Worm (Caenorhabditis elegans) whole organism, early embryonic: ENCODE data around the gene F35E8.6.

Source experiments
- B0310.2 ChIP-seq: sonication (generic microtip); optimal IDR thresholded peaks from 2 replicates; lab custom pipeline; 2016; ENCODE audit warnings: mild to moderate bottlenecking, missing genetic modification characterization, missing compliant biosample characterization
- F13C5.2 ChIP-seq: sonication (generic microtip); optimal IDR thresholded peaks from 2 replicates; lab custom pipeline; 2017; ENCODE audit warnings: mild to moderate bottlenecking, missing genetic modification characterization, inconsistent platforms, missing compliant biosample characterization
- aly-1 ChIP-seq: sonication (generic microtip); optimal IDR thresholded peaks from 2 replicates; lab custom pipeline; 2016; ENCODE audit warnings: missing genetic modification characterization, missing compliant biosample characterization
- ama-1 ChIP-seq: fragments of 150-350 bp; optimal IDR thresholded peaks from 2 replicates; lab custom pipeline; 2014
- ceh-13 ChIP-seq: fragments of 200-800 bp; sonication (Bioruptor generic); optimal IDR thresholded peaks from 2 replicates; lab custom pipeline; 2018; ENCODE audit warnings: mild to moderate bottlenecking, missing genetic modification characterization, missing compliant biosample characterization
- ceh-36 ChIP-seq: sonication (generic microtip); optimal IDR thresholded peaks from 2 replicates; lab custom pipeline; 2016; ENCODE audit warnings: missing genetic modification characterization, inconsistent platforms, missing compliant biosample characterization
- ets-7 ChIP-seq: sonication (generic microtip); optimal IDR thresholded peaks from 2 replicates; lab custom pipeline; 2016; ENCODE audit warnings: missing genotype, missing genetic modification characterization, missing compliant biosample characterization
- flt-1 ChIP-seq: fragments of 200-800 bp; sonication (Bioruptor generic); IDR thresholded peaks from 2 replicates; pipeline ENCODE4 v1.3.6; 2022; ENCODE audit warnings: missing genetic modification characterization, missing compliant biosample characterization
- hmbx-1 ChIP-seq: sonication (generic microtip); optimal IDR thresholded peaks from 2 replicates; lab custom pipeline; 2016; ENCODE audit warnings: mild to moderate bottlenecking, missing genetic modification characterization, missing compliant biosample characterization
- hmg-4 ChIP-seq: fragments of 200-800 bp; sonication (Bioruptor generic); optimal IDR thresholded peaks from 2 replicates; lab custom pipeline; 2018; ENCODE audit warnings: mild to moderate bottlenecking, missing genetic modification characterization, missing compliant biosample characterization
- hnd-1 ChIP-seq: sonication (generic microtip); optimal IDR thresholded peaks from 2 replicates; lab custom pipeline; 2016; ENCODE audit warnings: missing genetic modification characterization, missing compliant biosample characterization
- pes-1 ChIP-seq: fragments of 200-800 bp; sonication (Bioruptor generic); IDR thresholded peaks from 2 replicates; pipeline ENCODE4 v1.3.6; 2022; ENCODE audit warnings: missing genetic modification reagents, missing genetic modification characterization, missing compliant biosample characterization
- scrt-1 ChIP-seq: fragments of 200-800 bp; sonication (Bioruptor generic); IDR thresholded peaks from 2 replicates; pipeline ENCODE4 v1.3.6; 2022; ENCODE audit warnings: missing genetic modification characterization, missing compliant biosample characterization
- sea-1 ChIP-seq: fragments of 200-800 bp; sonication (Bioruptor generic); conservative IDR thresholded peaks from 2 replicates; pipeline ENCODE4 v1.3.6; 2022; ENCODE audit warnings: missing genetic modification characterization, missing compliant biosample characterization
- tbx-11 ChIP-seq: fragments of 200-800 bp; sonication (Bioruptor generic); IDR thresholded peaks from 2 replicates; pipeline ENCODE4 v1.3.6; 2022; ENCODE audit warnings: missing genetic modification characterization, missing compliant biosample characterization
- tbx-37 ChIP-seq: fragments of 200-800 bp; sonication (Bioruptor generic); conservative IDR thresholded peaks from 2 replicates; pipeline ENCODE4 v1.3.6; 2022; ENCODE audit warnings: missing genetic modification reagents, missing genetic modification characterization, missing compliant biosample characterization
- tra-4 ChIP-seq: sonication (generic microtip); optimal IDR thresholded peaks from 2 replicates; lab custom pipeline; 2017; ENCODE audit warnings: missing genetic modification characterization, missing compliant biosample characterization

The F35E8.6 gene

DNA sequence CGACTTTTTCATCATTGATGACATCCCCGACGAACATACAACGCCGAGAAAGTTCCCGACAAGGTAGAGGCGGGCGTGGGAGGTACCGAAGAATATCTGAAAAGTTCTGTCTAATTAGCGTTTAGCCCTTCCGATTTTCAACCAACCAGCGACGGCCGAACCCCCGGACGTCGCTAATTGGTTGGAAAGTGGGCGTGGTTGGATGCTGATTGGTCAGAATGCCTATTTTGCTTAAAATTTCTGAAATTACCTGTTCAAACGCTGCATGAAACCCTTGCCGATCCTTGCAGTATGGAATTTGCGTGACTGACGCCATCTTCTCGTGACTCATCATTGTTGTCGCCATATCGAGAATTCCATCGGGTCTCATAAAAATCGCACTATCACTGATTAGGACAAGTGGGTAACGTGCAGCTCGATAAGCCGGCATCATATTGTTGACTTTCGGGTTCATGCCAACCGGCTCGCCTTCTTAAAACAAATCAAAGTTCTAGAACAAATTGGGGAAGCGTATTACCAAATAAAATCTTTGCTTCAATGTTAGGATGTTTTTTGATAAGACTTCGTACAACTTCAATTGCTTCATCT is 24.1 kb upstream of the F35E8.6 start:
- no peak for TF ChIP-seq pes-1 (GFP tag; lab: Robert Waterston, UW)
- no peak for TF ChIP-seq hmg-4 (GFP tag; lab: Kevin White, UChicago)
- TF ChIP-seq aly-1 (tag; lab: Kevin White, UChicago) = no peak

ce11 chrV:15888751-15889150 is 23.2 kb upstream of the F35E8.6 start, which contains the start of gene cgt-1:
cgt-1 (minus strand) TSS chrV:15888851.
- TF ChIP-seq sea-1 (GFP tag; lab: Robert Waterston, UW) (no peak), hmbx-1 (no peak), pes-1 (GFP tag; lab: Robert Waterston, UW) (no peak), B0310.2 (tag; lab: Kevin White, UChicago) (no peak), ceh-36 (tag; lab: Kevin White, UChicago) (no peak), hmg-4 (GFP tag; lab: Kevin White, UChicago) (no peak), scrt-1 (no peak), flt-1 (no peak), tra-4 (tag; lab: Kevin White, UChicago) (no peak), aly-1 (tag; lab: Kevin White, UChicago) (no peak), tbx-11 (GFP tag; lab: Robert Waterston, UW) (no peak), F13C5.2 (tag; lab: Kevin White, UChicago) (no peak), ets-7 (tag; lab: Kevin White, UChicago) (no peak), tbx-37 (GFP tag; lab: Robert Waterston, UW) (no peak)

DNA sequence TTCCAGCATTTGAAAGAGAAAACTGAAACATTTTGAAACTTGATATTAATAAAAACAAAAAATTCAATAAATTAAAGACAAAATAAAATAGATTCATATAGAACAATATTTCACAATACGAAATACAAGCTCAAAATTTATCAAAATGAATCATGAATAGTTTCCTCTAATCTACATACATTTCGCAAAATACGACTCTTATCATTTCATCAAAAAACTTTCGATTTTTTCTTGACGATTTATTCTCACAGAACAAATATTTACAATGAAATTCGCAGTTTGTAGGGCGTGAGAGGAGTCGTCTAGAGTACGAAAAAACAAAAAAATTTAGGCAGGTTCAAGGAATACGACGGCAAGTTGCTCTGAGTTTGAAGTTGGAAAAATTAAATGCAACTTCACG is 21.8 kb upstream of the F35E8.6 start:
- TF ChIP-seq tbx-11 (GFP tag; lab: Robert Waterston, UW) = no peak
- no peak for TF ChIP-seq ceh-36 (tag; lab: Kevin White, UChicago)
- no peak for TF ChIP-seq ceh-13 (GFP tag; lab: Kevin White, UChicago)
- TF ChIP-seq flt-1 = no peak
- no peak for TF ChIP-seq aly-1 (tag; lab: Kevin White, UChicago)
- no peak for TF ChIP-seq tra-4 (tag; lab: Kevin White, UChicago)
- TF ChIP-seq hmg-4 (GFP tag; lab: Kevin White, UChicago) = no peak
- TF ChIP-seq ama-1 (lab: Kevin White, UChicago) = no peak
- TF ChIP-seq sea-1 (GFP tag; lab: Robert Waterston, UW) = no peak
- TF ChIP-seq hnd-1 (tag; lab: Kevin White, UChicago) = no peak
- TF ChIP-seq pes-1 (GFP tag; lab: Robert Waterston, UW) = no peak
- TF ChIP-seq hmbx-1 = no peak
- no peak for TF ChIP-seq F13C5.2 (tag; lab: Kevin White, UChicago)
- no peak for TF ChIP-seq tbx-37 (GFP tag; lab: Robert Waterston, UW)
- TF ChIP-seq ets-7 (tag; lab: Kevin White, UChicago) = no peak
- no peak for TF ChIP-seq scrt-1
- no peak for TF ChIP-seq B0310.2 (tag; lab: Kevin White, UChicago)

ce11 chrV:15891279-15891678 is 20.7 kb upstream of the F35E8.6 start:
- TF ChIP-seq hmbx-1 (no peak), hmg-4 (GFP tag; lab: Kevin White, UChicago) (no peak), ama-1 (lab: Kevin White, UChicago) (no peak), flt-1 (no peak), pes-1 (GFP tag; lab: Robert Waterston, UW) (no peak), ets-7 (tag; lab: Kevin White, UChicago) (no peak)

- TF ChIP-seq aly-1 (tag; lab: Kevin White, UChicago) (no peak), tbx-37 (GFP tag; lab: Robert Waterston, UW) (no peak), F13C5.2 (tag; lab: Kevin White, UChicago) (no peak), B0310.2 (tag; lab: Kevin White, UChicago) (no peak), hnd-1 (tag; lab: Kevin White, UChicago) (no peak), tbx-11 (GFP tag; lab: Robert Waterston, UW) (no peak), ama-1 (lab: Kevin White, UChicago) (no peak)
Measured at ce11 chrV:15891761-15892160, 20.2 kb upstream of the F35E8.6 start, which contains the start of gene T06C12.12. T06C12.12 (plus strand) TSS chrV:15892061.

DNA sequence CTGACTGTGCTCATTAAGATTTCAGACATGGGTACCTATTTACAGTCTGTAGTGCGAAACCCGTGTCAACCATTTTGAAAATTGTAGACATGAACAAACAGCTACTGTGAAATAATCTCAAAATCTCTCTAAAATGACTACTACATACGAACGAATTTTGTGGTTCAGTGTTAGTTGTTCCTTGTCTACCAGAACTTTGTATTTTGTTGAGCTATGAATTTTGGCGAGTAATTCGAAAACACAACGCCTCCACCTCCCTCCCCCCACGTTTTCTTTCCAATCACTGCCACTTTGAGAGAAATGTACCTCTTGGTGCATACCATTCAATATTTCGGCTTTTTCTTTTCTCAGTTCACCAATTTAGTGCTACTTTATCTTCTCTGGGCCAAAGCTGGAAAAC is 19.3 kb upstream of the F35E8.6 start, which contains the start of gene T06C12.11:
TSS of gene T06C12.11 (plus strand) at position 301 of the 400 bp plus-strand sequence.
- no peak for TF ChIP-seq sea-1 (GFP tag; lab: Robert Waterston, UW)
- TF ChIP-seq scrt-1 = no peak
- no peak for TF ChIP-seq tbx-37 (GFP tag; lab: Robert Waterston, UW)
- TF ChIP-seq hnd-1 (tag; lab: Kevin White, UChicago) = no peak
- no peak for TF ChIP-seq hmg-4 (GFP tag; lab: Kevin White, UChicago)
- no peak for TF ChIP-seq ets-7 (tag; lab: Kevin White, UChicago)

DNA sequence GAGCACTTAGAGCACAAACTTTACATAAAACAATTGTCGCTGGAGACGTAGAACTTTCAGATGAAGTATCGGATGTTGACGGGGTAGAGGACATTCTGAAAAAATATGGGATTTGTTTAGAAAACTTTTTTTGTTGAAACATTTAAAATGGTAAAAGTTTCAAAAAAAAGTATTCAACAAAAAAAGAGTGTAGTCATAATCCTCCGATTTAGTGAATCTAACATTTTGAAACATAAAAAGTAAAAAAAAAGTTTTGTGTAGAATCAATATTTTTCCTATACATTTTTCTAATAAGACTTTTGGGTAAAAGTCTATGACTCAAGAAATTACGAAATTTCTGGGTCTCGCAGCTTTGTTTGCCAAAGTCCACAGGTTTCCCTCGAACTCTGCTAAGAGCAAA is 15.3 kb upstream of the F35E8.6 start, which contains the start of gene nhr-213:
TSS of gene nhr-213 (minus strand) at position 101 of the 400 bp plus-strand sequence.
- no peak for TF ChIP-seq pes-1 (GFP tag; lab: Robert Waterston, UW)
- TF ChIP-seq hnd-1 (tag; lab: Kevin White, UChicago) = no peak
- TF ChIP-seq ama-1 (lab: Kevin White, UChicago) = no peak
- no peak for TF ChIP-seq F13C5.2 (tag; lab: Kevin White, UChicago)
- TF ChIP-seq scrt-1 = no peak
- TF ChIP-seq tbx-37 (GFP tag; lab: Robert Waterston, UW) = no peak
- TF ChIP-seq flt-1 = no peak

DNA sequence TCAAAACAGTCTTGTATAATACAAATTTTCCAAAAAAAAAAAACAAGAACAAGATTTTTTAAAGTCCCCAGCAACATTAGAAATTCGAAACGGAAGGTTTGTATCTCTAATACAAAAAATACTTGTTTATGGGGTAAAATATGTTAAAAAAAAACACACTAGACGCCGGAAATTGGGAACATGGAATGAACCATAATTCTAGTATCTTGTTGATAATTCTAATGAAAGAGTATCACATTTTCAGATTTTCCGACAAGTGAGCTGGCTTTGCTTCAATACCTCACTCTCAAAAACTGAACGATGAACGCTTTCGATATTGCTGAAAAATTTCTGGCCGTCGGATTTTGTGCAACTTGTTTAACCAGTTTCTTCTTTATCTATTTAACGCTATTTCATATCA is 14.3 kb upstream of the F35E8.6 start, which contains the start of gene str-60:
TSS of gene str-60 (plus strand) at position 301 of the 400 bp plus-strand sequence.
- TF ChIP-seq hmg-4 (GFP tag; lab: Kevin White, UChicago) = no peak
- no peak for TF ChIP-seq ceh-36 (tag; lab: Kevin White, UChicago)
- no peak for TF ChIP-seq sea-1 (GFP tag; lab: Robert Waterston, UW)
- TF ChIP-seq hnd-1 (tag; lab: Kevin White, UChicago) = no peak
- TF ChIP-seq ceh-13 (GFP tag; lab: Kevin White, UChicago) = no peak
- TF ChIP-seq tbx-11 (GFP tag; lab: Robert Waterston, UW) = no peak
- TF ChIP-seq tra-4 (tag; lab: Kevin White, UChicago) = no peak
- no peak for TF ChIP-seq scrt-1
- TF ChIP-seq ama-1 (lab: Kevin White, UChicago) = no peak
- TF ChIP-seq ets-7 (tag; lab: Kevin White, UChicago) = no peak
- no peak for TF ChIP-seq hmbx-1
- TF ChIP-seq B0310.2 (tag; lab: Kevin White, UChicago) = no peak
